Worm (Caenorhabditis elegans) whole organism, L4 larva: ENCODE data around the gene C27D8.4.

ENCODE experiments used
- D1046.2 ChIP-seq: fragments of 200-800 bp; sonication (Bioruptor generic); IDR thresholded peaks from 2 replicates; pipeline ENCODE4 v1.3.6; 2022; ENCODE audit warnings: missing genetic modification characterization, missing compliant biosample characterization
- F37D6.2 ChIP-seq: sonication (generic microtip); optimal IDR thresholded peaks from 2 replicates; lab custom pipeline; 2016; ENCODE audit warnings: mild to moderate bottlenecking, missing genetic modification characterization, missing compliant biosample characterization
- T26A8.4 ChIP-seq: fragments of 200-800 bp; sonication (Bioruptor generic); IDR thresholded peaks from 2 replicates; pipeline ENCODE4 v1.3.6; 2022; ENCODE audit warnings: missing genetic modification characterization, missing compliant biosample characterization
- Y105C5A.15 ChIP-seq: fragments of 200-800 bp; sonication (Bioruptor generic); IDR thresholded peaks from 2 replicates; pipeline ENCODE4 v1.3.6; 2022; ENCODE audit warnings: missing genetic modification characterization, missing compliant biosample characterization
- Y5F2A.4 ChIP-seq: fragments of 200-800 bp; sonication (Bioruptor generic); optimal IDR thresholded peaks from 2 replicates; lab custom pipeline; 2018; ENCODE audit warnings: mild to moderate bottlenecking, missing genetic modification characterization, missing compliant biosample characterization
- ZK546.5 ChIP-seq, 2 experiments: sonication (generic microtip); optimal IDR thresholded peaks; 2 replicates each; lab custom pipeline; 2017; ENCODE audit warnings: missing biosample characterization in 2 of 2, missing genetic modification characterization in 2 of 2
- aha-1 ChIP-seq: fragments of 150-350 bp; peaks from one replicate; lab custom pipeline; 2014; ENCODE audit warnings: missing biosample characterization, missing genetic modification characterization
- ama-1 ChIP-seq: fragments of 150-350 bp; optimal IDR thresholded peaks from 2 replicates; lab custom pipeline; 2014; ENCODE audit warnings: inconsistent platforms, mixed read lengths
- attf-4 ChIP-seq: sonication (generic microtip); optimal IDR thresholded peaks from 3 replicates; lab custom pipeline; 2017; ENCODE audit warnings: missing biosample characterization, missing genetic modification characterization
- ceh-32 ChIP-seq: sonication (generic microtip); optimal IDR thresholded peaks from 2 replicates; lab custom pipeline; 2016; ENCODE audit warnings: mild to moderate bottlenecking, missing genetic modification characterization, missing compliant biosample characterization; ENCODE audit not compliant: poor library complexity
- ceh-44 ChIP-seq: fragments of 200-800 bp; sonication (Bioruptor generic); IDR thresholded peaks from 2 replicates; pipeline ENCODE4 v1.3.6; 2022; ENCODE audit warnings: missing genetic modification reagents, missing genetic modification characterization, missing compliant biosample characterization
- ces-1 ChIP-seq: fragments of 150-350 bp; sonication (generic microtip); optimal IDR thresholded peaks from 4 replicates; lab custom pipeline; 2014; ENCODE audit warnings: missing biosample characterization, missing genetic modification reagents, missing genetic modification characterization
- daf-8 ChIP-seq: fragments of 200-800 bp; sonication (Bioruptor generic); IDR thresholded peaks from 2 replicates; pipeline ENCODE4 v1.3.6; 2022; ENCODE audit warnings: missing genetic modification characterization, missing compliant biosample characterization
- dmd-8 ChIP-seq: fragments of 200-800 bp; sonication (Bioruptor generic); IDR thresholded peaks from 2 replicates; pipeline ENCODE4 v1.3.6; 2022; ENCODE audit warnings: missing genetic modification characterization, missing compliant biosample characterization
- dmd-9 ChIP-seq: fragments of 200-800 bp; sonication (Bioruptor generic); IDR thresholded peaks from 2 replicates; pipeline ENCODE4 v1.3.6; 2022; ENCODE audit warnings: missing genetic modification reagents, missing genetic modification characterization, missing compliant biosample characterization
- duxl-1 ChIP-seq: sonication (generic microtip); optimal IDR thresholded peaks from 2 replicates; lab custom pipeline; 2016; ENCODE audit warnings: mild to moderate bottlenecking, missing genetic modification characterization, moderate library complexity, missing compliant biosample characterization; ENCODE audit not compliant: poor library complexity
- dve-1 ChIP-seq: sonication (generic microtip); optimal IDR thresholded peaks from 2 replicates; lab custom pipeline; 2017; ENCODE audit warnings: antibody characterized with exemption, mild to moderate bottlenecking, missing genetic modification characterization, missing compliant biosample characterization; ENCODE audit not compliant: insufficient read depth
- egl-27 ChIP-seq: sonication (generic microtip); optimal IDR thresholded peaks from 3 replicates; lab custom pipeline; 2017; ENCODE audit warnings: missing biosample characterization, missing genetic modification reagents, missing genetic modification characterization
- fos-1 ChIP-seq: fragments of 150-350 bp; optimal IDR thresholded peaks from 2 replicates; lab custom pipeline; 2014; ENCODE audit warnings: missing biosample characterization, missing genetic modification characterization
- gei-8 ChIP-seq: fragments of 200-800 bp; sonication (Bioruptor generic); optimal IDR thresholded peaks from 2 replicates; lab custom pipeline; 2018; ENCODE audit warnings: mild to moderate bottlenecking, missing genetic modification characterization, missing compliant biosample characterization
- hif-1 ChIP-seq, 2 experiments: sonication (generic microtip); optimal IDR thresholded peaks; 2 replicates each; lab custom pipeline; 2016 to 2017; ENCODE audit warnings: missing compliant biosample characterization in 2 of 2, missing genetic modification characterization in 2 of 2, missing genetic modification reagents in 2 of 2, missing genotype in 2 of 2, mild to moderate bottlenecking in 1 of 2
- hlh-30 ChIP-seq: sonication (generic microtip); optimal IDR thresholded peaks from 2 replicates; lab custom pipeline; 2017; ENCODE audit warnings: antibody characterized with exemption, mild to moderate bottlenecking, missing genetic modification characterization, missing compliant biosample characterization; ENCODE audit not compliant: insufficient read depth
- lin-13 ChIP-seq: fragments of 150-350 bp; optimal IDR thresholded peaks from 2 replicates; lab custom pipeline; 2014; ENCODE audit warnings: missing biosample characterization, missing genetic modification reagents, missing genetic modification characterization
- madf-5 ChIP-seq, 2 experiments: fragments of 200-800 bp; sonication (Bioruptor generic); IDR thresholded peaks; 2 replicates each; pipeline ENCODE4 v1.3.6; 2022; ENCODE audit warnings: missing compliant biosample characterization in 2 of 2, missing genetic modification characterization in 2 of 2
- mdl-1 ChIP-seq, 2 experiments: fragments of 150-350 bp in 1 of 2; sonication (generic microtip) in 1 of 2; optimal IDR thresholded peaks; 2 replicates each; lab custom pipeline; 2014 to 2017; ENCODE audit warnings: missing biosample characterization in 2 of 2, missing genetic modification characterization in 2 of 2
- mxl-2 ChIP-seq: fragments of 200-800 bp; sonication (Bioruptor generic); conservative IDR thresholded peaks from 2 replicates; pipeline ENCODE4 v1.3.6; 2022; ENCODE audit warnings: missing genetic modification reagents, missing genetic modification characterization, missing compliant biosample characterization
- mxl-3 ChIP-seq: fragments of 200-800 bp; sonication (Bioruptor generic); optimal IDR thresholded peaks from 2 replicates; lab custom pipeline; 2018; ENCODE audit warnings: mild to moderate bottlenecking, missing genetic modification characterization, missing compliant biosample characterization
- nhr-28 ChIP-seq: fragments of 150-350 bp; optimal IDR thresholded peaks from 2 replicates; lab custom pipeline; 2014; ENCODE audit warnings: missing biosample characterization, missing genetic modification characterization
- nhr-41 ChIP-seq: fragments of 200-800 bp; sonication (Bioruptor generic); IDR thresholded peaks from 2 replicates; pipeline ENCODE4 v1.3.6; 2022; ENCODE audit warnings: missing genetic modification reagents, missing genetic modification characterization, missing compliant biosample characterization
- saeg-2 ChIP-seq: fragments of 200-800 bp; sonication (Bioruptor generic); IDR thresholded peaks from 2 replicates; pipeline ENCODE4 v1.3.6; 2022; ENCODE audit warnings: missing genetic modification reagents, missing genetic modification characterization, missing compliant biosample characterization
- sdz-12 ChIP-seq: fragments of 200-800 bp; sonication (Bioruptor generic); optimal IDR thresholded peaks from 2 replicates; lab custom pipeline; 2018; ENCODE audit warnings: mild to moderate bottlenecking, missing genetic modification characterization, missing compliant biosample characterization
- snpc-1.2 ChIP-seq: fragments of 200-800 bp; sonication (Bioruptor generic); IDR thresholded peaks from 2 replicates; pipeline ENCODE4 v1.3.6; 2022; ENCODE audit warnings: missing genetic modification reagents, missing genetic modification characterization, missing compliant biosample characterization
- tag-97 ChIP-seq: fragments of 200-800 bp; sonication (Bioruptor generic); IDR thresholded peaks from 2 replicates; pipeline ENCODE4 v1.3.6; 2022; ENCODE audit warnings: missing genetic modification characterization, missing compliant biosample characterization
- tra-1 ChIP-seq: fragments of 200-800 bp; sonication (Bioruptor generic); IDR thresholded peaks from 2 replicates; pipeline ENCODE4 v1.3.6; 2022; ENCODE audit warnings: missing genetic modification reagents, missing genetic modification characterization, missing compliant biosample characterization
- ztf-7 ChIP-seq: fragments of 150-350 bp; optimal IDR thresholded peaks from 2 replicates; lab custom pipeline; 2014; ENCODE audit warnings: missing biosample characterization, missing genetic modification characterization

The C27D8.4 gene

DNA sequence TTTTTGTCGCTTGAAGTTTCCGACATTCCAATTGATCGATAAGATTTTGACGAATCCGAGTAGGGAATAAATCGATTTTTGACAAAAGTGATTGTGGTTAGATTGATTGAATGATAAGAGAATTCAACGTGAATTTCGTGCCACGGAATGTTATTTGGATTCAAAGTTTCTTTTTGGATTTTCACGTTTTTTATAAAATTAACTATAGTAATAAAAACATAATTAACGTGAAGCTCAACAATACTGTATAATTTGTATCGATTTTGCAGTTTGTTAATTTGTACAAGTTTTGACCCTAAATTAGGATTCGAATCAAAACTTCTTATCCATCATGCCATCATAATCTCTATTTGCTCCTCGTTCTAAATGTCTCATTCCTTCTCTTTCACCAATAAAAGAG, 40.8 kb downstream of the C27D8.4 start, which contains the start of gene C36H8.1:
TSS of gene C36H8.1 (minus strand) at position 101 of the 400 bp plus-strand sequence.
- no peak for TF ChIP-seq dve-1
- TF ChIP-seq T26A8.4 (GFP tag; lab: Robert Waterston, UW), result no peak
- TF ChIP-seq lin-13 (GFP tag; lab: Kevin White, UChicago), result no peak
- no peak for TF ChIP-seq snpc-1.2 (GFP tag; lab: Robert Waterston, UW)
- no peak for TF ChIP-seq nhr-41
- no peak for TF ChIP-seq dmd-8 (GFP tag; lab: Robert Waterston, UW)
- TF ChIP-seq hif-1 (tag; optimal IDR thresholded peaks at IDR 0.05; lab: Kevin White, UChicago), result no peak
- TF ChIP-seq gei-8 (GFP tag; lab: Kevin White, UChicago), result no peak
- no peak for TF ChIP-seq aha-1 (tag; lab: Kevin White, UChicago)
- no peak for TF ChIP-seq egl-27
- no peak for TF ChIP-seq mxl-3 (GFP tag; lab: Kevin White, UChicago)
- no peak for TF ChIP-seq ama-1
- no peak for TF ChIP-seq ztf-7 (tag; lab: Kevin White, UChicago)
- TF ChIP-seq ces-1, result no peak
- no peak for TF ChIP-seq F37D6.2 (tag; lab: Kevin White, UChicago)
- TF ChIP-seq nhr-28, result no peak
- no peak for TF ChIP-seq ceh-44 (GFP tag; lab: Robert Waterston, UW)

DNA sequence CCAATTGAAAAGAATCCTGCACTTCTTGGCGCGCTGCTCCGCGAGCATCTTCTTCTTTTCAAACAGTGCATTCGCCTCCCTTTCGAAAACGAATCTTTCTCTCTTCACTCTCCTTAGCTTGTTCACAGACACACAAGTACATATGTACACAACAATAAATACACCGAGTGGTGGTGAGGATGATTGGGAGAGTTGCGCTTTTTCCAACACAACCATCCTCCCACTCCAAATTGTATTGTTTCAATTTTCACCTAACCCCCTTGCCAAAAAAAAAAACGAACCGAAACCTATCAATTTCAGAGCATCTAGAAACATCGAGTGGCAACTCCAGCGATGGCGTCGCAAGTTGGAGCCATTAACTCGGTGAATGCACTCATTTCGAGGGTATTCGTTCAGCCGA, 42.4 kb downstream of the C27D8.4 start, which contains the start of gene inx-6:
TSS of gene inx-6 (plus strand) at position 301 of the 400 bp plus-strand sequence.
- TF ChIP-seq madf-5 (GFP tag; IDR thresholded peaks at IDR 0.05; lab: Robert Waterston, UW) (no peak), dmd-9 (no peak), ZK546.5 (tag; optimal IDR thresholded peaks at IDR 0.05; lab: Kevin White, UChicago) (no peak), hlh-30 (tag; lab: Kevin White, UChicago) (no peak), ceh-32 (no peak), snpc-1.2 (GFP tag; lab: Robert Waterston, UW) (no peak), duxl-1 (no peak), T26A8.4 (GFP tag; lab: Robert Waterston, UW) (no peak), daf-8 (no peak), mdl-1 (tag; optimal IDR thresholded peaks at IDR 0.05; lab: Kevin White, UChicago) (no peak), lin-13 (GFP tag; lab: Kevin White, UChicago) (no peak), ztf-7 (tag; lab: Kevin White, UChicago) (no peak), attf-4 (no peak), dmd-8 (GFP tag; lab: Robert Waterston, UW) (no peak), fos-1 (tag; lab: Kevin White, UChicago) (no peak), ceh-44 (GFP tag; lab: Robert Waterston, UW) (no peak), Y5F2A.4 (no peak), sdz-12 (no peak)

DNA sequence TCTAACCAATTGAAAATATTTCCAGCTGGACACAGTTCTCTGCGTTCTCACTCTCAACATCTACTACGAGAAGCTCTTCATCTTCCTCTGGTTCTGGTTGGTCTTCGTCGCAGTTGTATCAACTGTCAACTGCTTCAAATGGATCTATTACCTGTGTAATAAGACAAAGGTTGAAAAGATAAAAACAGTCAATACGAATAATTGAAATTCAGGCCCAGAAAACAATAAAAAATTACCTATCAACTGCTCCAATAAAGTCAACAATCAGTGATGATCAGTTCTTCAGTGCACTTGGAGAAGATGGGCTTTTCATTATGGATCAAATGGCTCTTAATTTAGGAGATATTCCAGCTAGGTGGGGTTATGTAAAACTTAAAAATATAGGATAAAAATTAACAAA, 44.8 kb downstream of the C27D8.4 start:
- TF ChIP-seq saeg-2 (no peak), aha-1 (tag; lab: Kevin White, UChicago) (peak; percentile 90), tag-97 (GFP tag; lab: Robert Waterston, UW) (no peak), mxl-2 (no peak), dve-1 (no peak)

DNA sequence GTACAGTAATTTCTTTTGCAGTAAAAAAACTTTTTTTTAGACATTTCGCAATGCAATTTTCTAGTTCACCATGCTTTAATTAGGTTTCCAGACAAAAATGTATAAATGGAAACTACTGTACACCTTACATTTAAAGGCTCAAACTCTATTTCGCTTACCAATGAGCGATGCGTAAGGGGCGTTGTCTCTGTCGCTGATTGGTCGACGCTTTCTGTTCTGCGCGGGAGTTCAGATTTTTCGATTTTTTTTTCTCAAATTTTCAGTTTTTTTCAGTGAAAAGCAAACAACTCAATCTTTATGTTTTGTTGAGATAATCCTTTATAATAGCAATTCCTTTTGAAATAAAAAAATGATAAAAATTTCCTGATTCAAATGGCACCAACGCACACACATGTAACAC, 50.3 kb downstream of the C27D8.4 start:
- peak; percentile 47 for TF ChIP-seq aha-1 (tag; lab: Kevin White, UChicago)
- TF ChIP-seq fos-1 (tag; lab: Kevin White, UChicago), result no peak
- TF ChIP-seq lin-13 (GFP tag; lab: Kevin White, UChicago), result no peak
- TF ChIP-seq mdl-1 (tag; optimal IDR thresholded peaks at IDR 0.05; lab: Kevin White, UChicago), result no peak
- peak; percentile 42; the same call in 1 of the 2 replicates for TF ChIP-seq T26A8.4 (GFP tag; lab: Robert Waterston, UW)

DNA sequence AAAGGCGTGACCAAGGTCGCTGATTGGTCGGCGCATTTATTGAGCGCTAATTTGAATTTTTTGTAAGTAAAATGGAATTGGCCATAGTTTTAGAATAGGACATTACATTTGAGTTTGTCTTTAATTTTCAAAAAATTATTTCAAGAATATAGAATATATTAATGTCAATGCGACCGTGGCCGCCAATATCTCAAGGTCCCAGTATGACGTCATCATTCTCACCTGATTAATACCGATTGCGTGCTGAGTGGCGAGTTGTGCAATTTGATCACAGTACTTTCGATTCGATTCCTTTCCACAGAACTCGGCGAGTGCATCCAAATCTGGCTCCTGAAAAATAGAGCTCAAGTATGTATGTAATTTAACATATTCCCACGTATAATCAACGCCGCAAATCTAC, 51.7 kb downstream of the C27D8.4 start:
- 0 out of 2 replicates have a peak, but pooled peaks have one; percentile 19 for TF ChIP-seq D1046.2 (GFP tag; lab: Robert Waterston, UW)
- no peak for TF ChIP-seq Y105C5A.15
- no peak for TF ChIP-seq tra-1 (GFP tag; lab: Robert Waterston, UW)
